Worm (Caenorhabditis elegans): ENCODE measurements around the gene Y67H2A.10.
A peak's percentile ranks its signal among the peaks of the same experiment; 100 is the strongest.

Y67H2A.10 gene

DNA sequence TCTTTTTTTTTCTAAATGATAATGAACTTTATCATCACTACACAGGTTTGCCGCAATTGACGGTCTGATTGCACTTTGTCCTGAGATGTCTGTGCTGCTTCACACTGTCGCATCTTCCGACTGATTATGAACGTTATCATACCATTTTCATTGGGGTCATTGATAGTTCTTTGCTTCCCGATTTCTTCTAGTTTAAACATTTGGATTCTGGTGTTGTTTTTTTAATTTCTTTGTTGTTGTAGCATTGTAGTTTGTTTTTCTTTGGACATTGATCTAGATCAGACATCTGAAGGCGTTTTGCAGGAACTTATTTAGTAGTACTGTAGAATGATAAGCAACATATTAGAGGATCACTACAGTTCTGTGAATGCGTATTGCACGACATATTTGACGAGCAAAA, 29.5 kb upstream of the Y67H2A.10 start (continued):
- TF ChIP-seq nhr-111 (GFP tag; optimal IDR thresholded peaks at IDR 0.05) (no peak), unc-130 (GFP tag; optimal IDR thresholded peaks at IDR 0.05) (no peak), ceh-82 (tag; optimal IDR thresholded peaks at IDR 0.05) (no peak), lin-29 (GFP tag; IDR thresholded peaks at IDR 0.05) (no peak), unc-62 (GFP tag; optimal IDR thresholded peaks at IDR 0.05 in 1 of 2) (peak in 1 of 2 experiments; percentile 88), unc-62 (tag; optimal IDR thresholded peaks at IDR 0.05) (no peak), dmd-6 (GFP tag; IDR thresholded peaks at IDR 0.05) (peak; percentile 87), nhr-237 (tag; optimal IDR thresholded peaks at IDR 0.05) (no peak), unc-39 (tag; optimal IDR thresholded peaks at IDR 0.05) (no peak), gei-8 (GFP tag; optimal IDR thresholded peaks at IDR 0.05) (peak; percentile 55), egl-43 (GFP tag; IDR thresholded peaks at IDR 0.05) (no peak), ZK546.5 (tag; optimal IDR thresholded peaks at IDR 0.05) (no peak), ztf-11 (tag; optimal IDR thresholded peaks at IDR 0.05) (no peak), Y5F2A.4 (GFP tag; optimal IDR thresholded peaks at IDR 0.05) (no peak)

DNA sequence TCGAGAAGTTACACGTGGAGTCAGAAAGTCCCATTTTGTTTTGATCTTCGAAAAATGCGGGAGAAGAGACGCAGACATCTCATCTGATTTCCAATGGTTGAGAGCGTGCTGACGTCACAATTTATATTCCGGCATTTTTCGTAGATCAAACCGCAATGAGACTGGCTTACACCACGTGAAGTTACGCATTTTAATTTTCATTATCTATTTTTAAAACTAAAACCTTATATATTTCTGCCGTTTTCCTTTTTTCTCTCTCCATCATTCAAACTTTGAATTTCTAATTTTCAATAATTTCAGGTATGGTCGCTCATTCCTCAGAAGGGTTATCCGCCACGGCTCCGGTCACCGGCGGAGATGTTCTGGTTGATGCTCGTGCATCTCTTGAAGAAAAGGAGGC, 26.0 kb upstream of the Y67H2A.10 start, which contains the start of gene fat-1:
fat-1 (plus strand) TSS at position 301 of the 400 bp plus-strand sequence.
- TF ChIP-seq lin-29 (GFP tag; IDR thresholded peaks at IDR 0.05) (no peak), lin-38 (GFP tag; IDR thresholded peaks at IDR 0.05) (0 out of 2 replicates have a peak, but pooled peaks have one; percentile 6), skn-1 (tag; optimal IDR thresholded peaks at IDR 0.05) (no peak), gei-8 (GFP tag; optimal IDR thresholded peaks at IDR 0.05) (no peak)

DNA sequence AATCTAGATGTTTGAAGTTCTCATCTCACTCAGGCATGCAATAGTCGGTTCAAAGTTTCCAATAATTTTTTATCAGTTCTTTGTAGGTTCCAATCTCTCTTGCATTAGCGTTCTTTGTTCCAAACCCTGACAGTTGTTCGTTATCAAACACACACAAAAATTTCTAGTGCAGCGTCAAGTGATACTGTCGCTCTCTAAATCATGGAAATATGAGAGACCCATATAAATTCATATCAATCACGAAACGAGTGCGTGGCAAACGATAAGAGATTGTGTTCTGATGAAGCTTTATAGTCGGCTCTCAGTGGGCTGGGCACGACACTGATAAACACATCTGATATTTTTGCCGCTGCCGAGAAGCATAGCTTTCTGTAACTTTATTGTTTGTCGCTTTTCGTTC, 24.9 kb upstream of the Y67H2A.10 start:
- TF ChIP-seq pha-4 (GFP tag; IDR thresholded peaks at IDR 0.05) (peak; percentile 7; the same call in 1 of the 2 replicates), pha-4 (tag; optimal IDR thresholded peaks at IDR 0.05) (no peak), T20F7.1 (GFP tag; optimal IDR thresholded peaks at IDR 0.05) (peak; percentile 10), tra-1 (GFP tag; IDR thresholded peaks at IDR 0.05) (peak; percentile 80; the same call in 1 of the 2 replicates), cey-2 (tag; optimal IDR thresholded peaks at IDR 0.05; ENCODE audit: borderline replicate concordance, insufficient read depth) (peak; percentile 22), nhr-6 (tag; optimal IDR thresholded peaks at IDR 0.05) (no peak), nhr-48 (tag; optimal IDR thresholded peaks at IDR 0.05) (peak; percentile 86), pqm-1 (tag; optimal IDR thresholded peaks at IDR 0.05) (peak; percentile 82), unc-130 (GFP tag; optimal IDR thresholded peaks at IDR 0.05) (no peak), php-3 (GFP tag; IDR thresholded peaks at IDR 0.05) (peak; percentile 97), lsy-2 (tag; optimal IDR thresholded peaks at IDR 0.05) (peak in 1 of 2 experiments; percentile 39), dmd-8 (GFP tag; IDR thresholded peaks at IDR 0.05) (no peak), daf-12 (tag; optimal IDR thresholded peaks at IDR 0.05) (no peak), ceh-20 (GFP tag; IDR thresholded peaks at IDR 0.05) (peak; percentile 85), mxl-3 (GFP tag; optimal IDR thresholded peaks at IDR 0.05) (peak; percentile 40), zag-1 (tag; optimal IDR thresholded peaks at IDR 0.05) (no peak), mxl-2 (GFP tag; conservative IDR thresholded peaks at IDR 0.05) (0 out of 2 replicates have a peak, but pooled peaks have one; percentile 32), mdt-29 (GFP tag; IDR thresholded peaks at IDR 0.05) (peak; percentile 45; the same call in 1 of the 2 replicates), dve-1 (tag; optimal IDR thresholded peaks at IDR 0.05; ENCODE audit: insufficient read depth) (peak; percentile 97), dmd-6 (GFP tag; IDR thresholded peaks at IDR 0.05) (peak; percentile 88), nhr-77 (tag; optimal IDR thresholded peaks at IDR 0.05) (peak; percentile 49), hlh-11 (tag; optimal IDR thresholded peaks at IDR 0.05) (peak; percentile 94), hlh-30 (tag; optimal IDR thresholded peaks at IDR 0.05; ENCODE audit: insufficient read depth) (peak; percentile 60), lin-1 (GFP tag; IDR thresholded peaks at IDR 0.05) (peak; percentile 41; the same call in 1 of the 2 replicates), dmd-9 (GFP tag; IDR thresholded peaks at IDR 0.05) (no peak), mdl-1 (tag; optimal IDR thresholded peaks at IDR 0.05) (peak in 1 of 2 experiments; percentile 24), T26A8.4 (GFP tag; IDR thresholded peaks at IDR 0.05) (no peak), nhr-10 (tag; optimal IDR thresholded peaks at IDR 0.05) (peak; percentile 31), mep-1 (tag; optimal IDR thresholded peaks at IDR 0.05) (peak; percentile 65), lin-29 (GFP tag; IDR thresholded peaks at IDR 0.05) (no peak), daf-16 (GFP tag; optimal IDR thresholded peaks at IDR 0.05) (peak in 1 of 2 experiments; percentile 24), daf-16 (tag; optimal IDR thresholded peaks at IDR 0.05) (peak; percentile 81), Y75B8A.6 (GFP tag; IDR thresholded peaks at IDR 0.05) (0 out of 2 replicates have a peak, but pooled peaks have one; percentile 19), nhr-28 (tag; optimal IDR thresholded peaks at IDR 0.05) (peak; percentile 99), nhr-102 (tag; optimal IDR thresholded peaks at IDR 0.05) (peak; percentile 72)

Data from whole organism, L4 larva.